Fruit fly (Drosophila melanogaster) whole organism, embryonic: ENCODE data around the gene alpha-PheRS.

Source experiments
- ATbp ChIP-seq: fragments of 200-800 bp; sonication (Bioruptor generic); optimal IDR thresholded peaks from 2 replicates; lab custom pipeline; 2017; ENCODE audit warnings: missing biosample characterization, mild to moderate bottlenecking, missing genetic modification characterization, missing genetic modification reagents
- Aef1 ChIP-seq: fragments of 200-800 bp; sonication (Bioruptor generic); IDR thresholded peaks from 3 replicates; pipeline ENCODE4 v1.3.6; 2022; ENCODE audit warnings: missing biosample characterization, missing genetic modification characterization
- Antp ChIP-seq: fragments of 200-800 bp; sonication (Bioruptor generic); optimal IDR thresholded peaks from 3 replicates; lab custom pipeline; 2016; ENCODE audit warnings: missing biosample characterization, missing genetic modification characterization
- Blimp-1 ChIP-seq: fragments of 200-800 bp; sonication (Bioruptor generic); optimal IDR thresholded peaks from 3 replicates; lab custom pipeline; 2018; ENCODE audit warnings: missing biosample characterization, missing genetic modification characterization, mild to moderate bottlenecking, moderate library complexity, missing genetic modification reagents
- BtbVII ChIP-seq: fragments of 200-800 bp; sonication (Bioruptor generic); optimal IDR thresholded peaks from 3 replicates; lab custom pipeline; 2017; ENCODE audit warnings: missing biosample characterization, mild to moderate bottlenecking, missing genetic modification characterization
- CG10267 ChIP-seq: fragments of 200-800 bp; sonication (Bioruptor generic); optimal IDR thresholded peaks from 2 replicates; lab custom pipeline; 2018; ENCODE audit warnings: missing biosample characterization, mild to moderate bottlenecking, missing genetic modification characterization, moderate library complexity
- CG11093 ChIP-seq: fragments of 200-800 bp; sonication (Bioruptor generic); IDR thresholded peaks from 3 replicates; pipeline ENCODE4 v1.3.6; 2022; ENCODE audit warnings: missing biosample characterization, missing genetic modification characterization
- CG11504 ChIP-seq: fragments of 200-800 bp; sonication (Bioruptor generic); optimal IDR thresholded peaks from 3 replicates; lab custom pipeline; 2019; ENCODE audit warnings: missing biosample characterization, mild to moderate bottlenecking, missing genetic modification characterization, moderate library complexity
- CG12744 ChIP-seq: fragments of 200-800 bp; sonication (Bioruptor generic); optimal IDR thresholded peaks from 2 replicates; lab custom pipeline; 2016; ENCODE audit warnings: missing biosample characterization, missing genetic modification characterization
- CG15011 ChIP-seq: fragments of 200-800 bp; sonication (Bioruptor generic); optimal IDR thresholded peaks from 3 replicates; lab custom pipeline; 2018; ENCODE audit warnings: missing biosample characterization, mild to moderate bottlenecking, missing genetic modification characterization
- CG15269 ChIP-seq: fragments of 200-800 bp; sonication (Bioruptor generic); optimal IDR thresholded peaks from 2 replicates; lab custom pipeline; 2018; ENCODE audit warnings: missing biosample characterization, mild to moderate bottlenecking, missing genetic modification characterization, moderate library complexity
- CG16863 ChIP-seq: fragments of 200-800 bp; sonication (Bioruptor generic); optimal IDR thresholded peaks from 3 replicates; lab custom pipeline; 2016; ENCODE audit warnings: missing biosample characterization, missing genetic modification characterization
- CG1792 ChIP-seq: fragments of 200-800 bp; sonication (Bioruptor generic); optimal IDR thresholded peaks from 2 replicates; lab custom pipeline; 2016; ENCODE audit warnings: missing biosample characterization, missing genetic modification characterization
- CG2116 ChIP-seq: fragments of 200-800 bp; sonication (Bioruptor generic); optimal IDR thresholded peaks from 3 replicates; lab custom pipeline; 2018; ENCODE audit warnings: missing biosample characterization, mild to moderate bottlenecking, missing genetic modification characterization
- CG2202 ChIP-seq: fragments of 200-800 bp; sonication (Bioruptor generic); optimal IDR thresholded peaks from 2 replicates; lab custom pipeline; 2018; ENCODE audit warnings: missing biosample characterization, mild to moderate bottlenecking, missing genetic modification characterization
- CG2678 ChIP-seq: fragments of 200-800 bp; sonication (Bioruptor generic); optimal IDR thresholded peaks from 3 replicates; lab custom pipeline; 2019; ENCODE audit warnings: missing biosample characterization, mild to moderate bottlenecking, missing genetic modification characterization, moderate library complexity
- CG33557 ChIP-seq: fragments of 200-800 bp; sonication (Bioruptor generic); optimal IDR thresholded peaks from 2 replicates; lab custom pipeline; 2019; ENCODE audit warnings: missing biosample characterization, mild to moderate bottlenecking, missing genetic modification characterization, moderate library complexity
- CG4617 ChIP-seq: fragments of 200-800 bp; sonication (Bioruptor generic); optimal IDR thresholded peaks from 3 replicates; lab custom pipeline; 2016; ENCODE audit warnings: missing biosample characterization, missing genetic modification characterization, borderline replicate concordance
- CG4707 ChIP-seq: fragments of 200-800 bp; sonication (Bioruptor generic); optimal IDR thresholded peaks from 2 replicates; lab custom pipeline; 2018; ENCODE audit warnings: missing biosample characterization, mild to moderate bottlenecking, missing genetic modification characterization, moderate library complexity
- CG5180 ChIP-seq: fragments of 200-800 bp; sonication (Bioruptor generic); optimal IDR thresholded peaks from 3 replicates; lab custom pipeline; 2017; ENCODE audit warnings: missing biosample characterization, missing genetic modification characterization, mild to moderate bottlenecking, moderate library complexity, missing genetic modification reagents
- CG5245 ChIP-seq: fragments of 200-800 bp; sonication (Bioruptor generic); optimal IDR thresholded peaks from 3 replicates; lab custom pipeline; 2016; ENCODE audit warnings: missing biosample characterization, missing genetic modification characterization
- CG6654 ChIP-seq: fragments of 200-800 bp; sonication (Bioruptor generic); optimal IDR thresholded peaks from 2 replicates; lab custom pipeline; 2017; ENCODE audit warnings: missing biosample characterization, mild to moderate bottlenecking, missing genetic modification characterization
- CG6689 ChIP-seq: fragments of 200-800 bp; sonication (Bioruptor generic); IDR thresholded peaks from 2 replicates; pipeline ENCODE4 v1.3.6; 2022; ENCODE audit warnings: missing biosample characterization, missing genetic modification characterization
- CG7928 ChIP-seq: fragments of 200-800 bp; sonication (Bioruptor generic); optimal IDR thresholded peaks from 2 replicates; lab custom pipeline; 2017; ENCODE audit warnings: missing biosample characterization, mild to moderate bottlenecking, missing genetic modification characterization
- CG8478 ChIP-seq: fragments of >200 bp; optimal IDR thresholded peaks from 2 replicates; lab custom pipeline; 2018
- CoRest ChIP-seq: fragments of 200-800 bp; sonication (Bioruptor generic); optimal IDR thresholded peaks from 3 replicates; lab custom pipeline; 2018; ENCODE audit warnings: missing biosample characterization, mild to moderate bottlenecking, missing genetic modification characterization, moderate library complexity
- CrebB ChIP-seq: fragments of 200-800 bp; sonication (Bioruptor generic); optimal IDR thresholded peaks from 3 replicates; lab custom pipeline; 2018; ENCODE audit warnings: missing biosample characterization, mild to moderate bottlenecking, missing genetic modification characterization
- D19B ChIP-seq: fragments of 200-800 bp; sonication (Bioruptor generic); optimal IDR thresholded peaks from 2 replicates; lab custom pipeline; 2017; ENCODE audit warnings: missing biosample characterization, mild to moderate bottlenecking, missing genetic modification characterization
- Fer2 ChIP-seq: fragments of 200-800 bp; sonication (Bioruptor generic); optimal IDR thresholded peaks from 2 replicates; lab custom pipeline; 2018; ENCODE audit warnings: missing biosample characterization, mild to moderate bottlenecking, missing genetic modification characterization, moderate library complexity
- Gug ChIP-seq: fragments of 200-800 bp; sonication (Bioruptor generic); IDR thresholded peaks from 4 replicates; pipeline ENCODE4 v1.3.6; 2022; ENCODE audit warnings: missing biosample characterization, missing genetic modification characterization
- Hand ChIP-seq: fragments of 200-800 bp; sonication (Bioruptor generic); optimal IDR thresholded peaks from 2 replicates; lab custom pipeline; 2017; ENCODE audit warnings: mild to moderate bottlenecking, missing biosample characterization, missing genetic modification reagents, missing genetic modification characterization
- HmgD ChIP-seq: fragments of 200-800 bp; sonication (Bioruptor generic); optimal IDR thresholded peaks from 3 replicates; lab custom pipeline; 2016; ENCODE audit warnings: missing biosample characterization, missing genetic modification characterization
- NK7.1 ChIP-seq: fragments of 200-800 bp; sonication (Bioruptor generic); optimal IDR thresholded peaks from 3 replicates; lab custom pipeline; 2016; ENCODE audit warnings: missing biosample characterization, missing genetic modification characterization
- Scr ChIP-seq: fragments of 200-800 bp; sonication (Bioruptor generic); IDR thresholded peaks from 2 replicates; pipeline ENCODE4 v1.3.6; 2022; ENCODE audit warnings: missing biosample characterization, missing genetic modification characterization; ENCODE audit not compliant: partially characterized antibody
- Side ChIP-seq: fragments of 200-800 bp; sonication (Bioruptor generic); optimal IDR thresholded peaks from 2 replicates; lab custom pipeline; 2016; ENCODE audit warnings: missing biosample characterization, missing genetic modification characterization
- Sin3A ChIP-seq: fragments of >200 bp; optimal IDR thresholded peaks from 2 replicates; lab custom pipeline; 2018
- ab ChIP-seq: fragments of 200-800 bp; sonication (Bioruptor generic); optimal IDR thresholded peaks from 2 replicates; lab custom pipeline; 2016; ENCODE audit warnings: missing biosample characterization, missing genetic modification characterization
- ac ChIP-seq: fragments of 200-800 bp; sonication (Bioruptor generic); optimal IDR thresholded peaks from 3 replicates; lab custom pipeline; 2017; ENCODE audit warnings: missing biosample characterization, mild to moderate bottlenecking, missing genetic modification characterization
- dati ChIP-seq: fragments of 200-800 bp; sonication (Bioruptor generic); IDR thresholded peaks from 2 replicates; pipeline ENCODE4 v1.3.6; 2022; ENCODE audit warnings: missing biosample characterization, missing genetic modification characterization
- esg ChIP-seq: fragments of 200-800 bp; sonication (Bioruptor generic); conservative IDR thresholded peaks from 2 replicates; pipeline ENCODE4 v1.3.6; 2022; ENCODE audit warnings: missing biosample characterization, missing genetic modification characterization
- gem ChIP-seq: fragments of 200-800 bp; sonication (Bioruptor generic); optimal IDR thresholded peaks from 2 replicates; lab custom pipeline; 2019; ENCODE audit warnings: missing biosample characterization, mild to moderate bottlenecking, missing genetic modification characterization, moderate library complexity
- gsb-n ChIP-seq: fragments of 200-800 bp; sonication (Bioruptor generic); optimal IDR thresholded peaks from 3 replicates; lab custom pipeline; 2018; ENCODE audit warnings: missing biosample characterization, mild to moderate bottlenecking, missing genetic modification characterization
- hbn ChIP-seq: fragments of 200-800 bp; sonication (Bioruptor generic); IDR thresholded peaks from 2 replicates; pipeline ENCODE4 v1.3.6; 2022; ENCODE audit warnings: missing biosample characterization, missing genetic modification characterization; ENCODE audit not compliant: partially characterized antibody
- her ChIP-seq: fragments of 200-800 bp; sonication (Bioruptor generic); optimal IDR thresholded peaks from 2 replicates; lab custom pipeline; 2016; ENCODE audit warnings: missing biosample characterization, missing genetic modification characterization
- kni ChIP-seq: fragments of 200-800 bp; sonication (Bioruptor generic); optimal IDR thresholded peaks from 3 replicates; lab custom pipeline; 2017; ENCODE audit warnings: mild to moderate bottlenecking, missing biosample characterization, missing genetic modification reagents, missing genetic modification characterization
- lola ChIP-seq, 3 experiments: fragments of >200 bp in 2 of 3; fragments of 200-800 bp in 1 of 3; sonication (Bioruptor generic) in 1 of 3; optimal IDR thresholded peaks; 2 replicates each; lab custom pipeline; 2017 to 2019; ENCODE audit warnings: missing biosample characterization in 3 of 3, missing genetic modification characterization in 3 of 3, mild to moderate bottlenecking in 1 of 3, moderate library complexity in 1 of 3
- nom ChIP-seq: fragments of 200-800 bp; sonication (Bioruptor generic); optimal IDR thresholded peaks from 2 replicates; lab custom pipeline; 2017; ENCODE audit warnings: missing biosample characterization, missing genetic modification characterization, mild to moderate bottlenecking, moderate library complexity, missing genetic modification reagents
- org-1 ChIP-seq: fragments of 200-800 bp; sonication (Bioruptor generic); optimal IDR thresholded peaks from 2 replicates; lab custom pipeline; 2017; ENCODE audit warnings: missing biosample characterization, missing genetic modification characterization
- rib ChIP-seq: fragments of 200-800 bp; sonication (Bioruptor generic); IDR thresholded peaks from 2 replicates; pipeline ENCODE4 v1.3.6; 2022; ENCODE audit warnings: missing biosample characterization, missing genetic modification characterization
- ro ChIP-seq: fragments of 200-800 bp; sonication (Bioruptor generic); IDR thresholded peaks from 2 replicates; pipeline ENCODE4 v1.3.6; 2022; ENCODE audit warnings: missing biosample characterization, missing genetic modification characterization
- schlank ChIP-seq: fragments of 200-800 bp; sonication (Bioruptor generic); optimal IDR thresholded peaks from 2 replicates; lab custom pipeline; 2018; ENCODE audit warnings: missing biosample characterization, mild to moderate bottlenecking, missing genetic modification characterization

alpha-PheRS gene

DNA sequence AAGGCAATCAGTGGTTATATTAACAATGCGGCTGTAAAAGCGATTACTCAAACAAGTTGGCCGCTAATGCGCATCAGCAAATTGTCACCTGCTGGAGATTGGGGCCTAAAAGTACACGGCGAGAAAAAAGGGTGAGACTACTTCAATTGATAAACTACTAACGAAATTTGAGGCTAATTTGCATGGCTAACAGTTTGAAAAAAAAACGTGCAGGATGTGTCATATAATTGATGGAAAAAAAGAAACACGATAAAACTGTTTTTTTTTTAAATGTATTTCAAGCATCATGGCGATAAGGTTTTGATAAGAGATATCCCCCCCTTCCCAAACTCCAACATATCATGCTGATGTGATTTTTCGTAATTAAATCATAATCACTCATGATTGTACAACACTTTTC, 32.7 kb downstream of the alpha-PheRS start (continued):
- TF ChIP-seq CrebB (tag; lab: Kevin White, UChicago) (no peak), CG2202 (tag; lab: Kevin White, UChicago) (no peak), Hand (GFP tag; lab: Kevin White, UChicago) (no peak), CG7928 (GFP tag; lab: Kevin White, UChicago) (no peak), CG15011 (GFP tag; lab: Kevin White, UChicago) (peak; percentile 11), esg (GFP tag; lab: Robert Waterston, UW) (peak; percentile 36; the same call in 1 of the 2 replicates), rib (no peak), ab (GFP tag; lab: Kevin White, UChicago) (no peak), CG2678 (peak; percentile 57), CG11093 (GFP tag; lab: Robert Waterston, UW) (no peak), CG4707 (GFP tag; lab: Kevin White, UChicago) (no peak), Fer2 (tag; lab: Kevin White, UChicago) (no peak), Side (GFP tag; lab: Kevin White, UChicago) (peak; percentile 8), nom (GFP tag; lab: Kevin White, UChicago) (no peak), CG10267 (tag; lab: Kevin White, UChicago) (no peak), Scr (GFP tag; lab: Robert Waterston, UW) (no peak), Blimp-1 (GFP tag; lab: Kevin White, UChicago) (no peak), CG12744 (GFP tag; lab: Kevin White, UChicago) (no peak), gem (peak; percentile 55), D19B (GFP tag; lab: Kevin White, UChicago) (peak; percentile 37), her (GFP tag; lab: Kevin White, UChicago) (no peak), CG16863 (GFP tag; lab: Kevin White, UChicago) (no peak), schlank (tag; lab: Kevin White, UChicago) (peak; percentile 20), CG11504 (peak; percentile 46), Antp (GFP tag; lab: Kevin White, UChicago) (peak; percentile 5), HmgD (GFP tag; lab: Kevin White, UChicago) (no peak), Aef1 (GFP tag; lab: Robert Waterston, UW) (peak; percentile 41; the same call in 1 of the 3 replicates), CG1792 (GFP tag; lab: Kevin White, UChicago) (no peak), kni (GFP tag; lab: Kevin White, UChicago) (no peak), Sin3A (no peak), Gug (no peak), BtbVII (GFP tag; lab: Kevin White, UChicago) (peak; percentile 34), NK7.1 (peak; percentile 11), ATbp (GFP tag; lab: Kevin White, UChicago) (no peak), CoRest (peak; percentile 28), ro (no peak), org-1 (no peak), CG8478 (lab: Kevin White, UChicago) (no peak), CG5180 (GFP tag; lab: Kevin White, UChicago) (no peak), CG15269 (tag; lab: Kevin White, UChicago) (peak; percentile 45), hbn (GFP tag; lab: Robert Waterston, UW) (no peak), CG6689 (GFP tag; lab: Robert Waterston, UW) (no peak), ac (GFP tag; lab: Kevin White, UChicago) (no peak), dati (no peak), CG6654 (no peak), CG4617 (GFP tag; lab: Kevin White, UChicago) (no peak), gsb-n (tag; lab: Kevin White, UChicago) (no peak), CG2116 (no peak), CG33557 (GFP tag; lab: Kevin White, UChicago) (no peak), CG5245 (GFP tag; lab: Kevin White, UChicago) (no peak), lola (GFP tag; optimal IDR thresholded peaks at IDR 0.05; lab: Kevin White, UChicago) (no peak)
